Fruit fly (Drosophila melanogaster): ENCODE measurements around the gene shf.

DNA sequence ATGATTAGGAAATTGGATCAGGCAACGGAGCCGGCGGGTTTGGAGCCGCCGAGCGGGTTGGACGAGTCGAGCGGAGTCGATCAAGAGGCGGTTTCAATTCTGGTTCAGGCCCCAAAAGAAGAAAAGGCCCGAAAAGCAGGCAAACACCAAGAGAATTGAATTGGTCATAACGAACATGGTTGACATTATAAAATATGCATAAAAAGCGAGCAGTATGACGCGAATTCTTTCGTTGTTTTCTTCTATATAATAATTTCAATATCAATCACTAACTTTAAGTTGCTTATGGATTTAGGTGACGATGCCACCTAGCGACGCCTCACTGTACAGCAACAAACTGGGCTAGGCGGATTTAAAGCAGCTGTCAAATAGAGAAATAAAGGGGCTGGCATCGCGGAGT, 13.4 kb upstream of the shf start:
- TF ChIP-seq pan (optimal IDR thresholded peaks at IDR 0.05) = no peak
- TF ChIP-seq CG8478 (optimal IDR thresholded peaks at IDR 0.05) = no peak
- TF ChIP-seq Dll (optimal IDR thresholded peaks at IDR 0.05) = no peak
- no peak for TF ChIP-seq psq (optimal IDR thresholded peaks at IDR 0.05)
- no peak for TF ChIP-seq usp (GFP tag; optimal IDR thresholded peaks at IDR 0.05)
